Fruit fly (Drosophila melanogaster) whole organism, adult: Measurements from ENCODE around the gene Rox8.

Source experiments
- CG11617 ChIP-seq: fragments of 200-800 bp; sonication (Bioruptor generic); optimal IDR thresholded peaks from 2 replicates; lab custom pipeline; 2017; ENCODE audit warnings: mild to moderate bottlenecking, missing biosample characterization, missing genetic modification reagents, missing genetic modification characterization
- CG12768 ChIP-seq: fragments of 200-800 bp; sonication (Bioruptor generic); optimal IDR thresholded peaks from 2 replicates; lab custom pipeline; 2017; ENCODE audit warnings: missing biosample characterization, missing genetic modification characterization, mild to moderate bottlenecking, moderate library complexity, missing genetic modification reagents
- CG14711 ChIP-seq: fragments of 200-800 bp; sonication (Bioruptor generic); optimal IDR thresholded peaks from 2 replicates; lab custom pipeline; 2018; ENCODE audit warnings: missing biosample characterization, mild to moderate bottlenecking, missing genetic modification characterization, moderate library complexity
- CG1620 ChIP-seq: fragments of 200-800 bp; sonication (Bioruptor generic); optimal IDR thresholded peaks from 2 replicates; lab custom pipeline; 2016; ENCODE audit warnings: missing biosample characterization, missing genetic modification characterization
- CG33017 ChIP-seq: fragments of 200-800 bp; sonication (Bioruptor generic); optimal IDR thresholded peaks from 2 replicates; lab custom pipeline; 2018; ENCODE audit warnings: missing biosample characterization, mild to moderate bottlenecking, missing genetic modification characterization, moderate library complexity
- CG5204 ChIP-seq: fragments of 200-800 bp; sonication (Bioruptor generic); optimal IDR thresholded peaks from 2 replicates; lab custom pipeline; 2016; ENCODE audit warnings: missing biosample characterization, missing genetic modification characterization
- CG7045 ChIP-seq: fragments of 200-800 bp; sonication (Bioruptor generic); optimal IDR thresholded peaks from 2 replicates; lab custom pipeline; 2017; ENCODE audit warnings: missing biosample characterization, mild to moderate bottlenecking, missing genetic modification characterization
- CG7101 ChIP-seq: fragments of 200-800 bp; sonication (Bioruptor generic); optimal IDR thresholded peaks from 2 replicates; lab custom pipeline; 2018; ENCODE audit warnings: missing biosample characterization, mild to moderate bottlenecking, missing genetic modification characterization, moderate library complexity
- Clk ChIP-seq: fragments of 200-800 bp; sonication (Bioruptor generic); optimal IDR thresholded peaks from 2 replicates; lab custom pipeline; 2017; ENCODE audit warnings: missing biosample characterization, missing genetic modification characterization
- Crg-1 ChIP-seq: fragments of 200-800 bp; sonication (Bioruptor generic); optimal IDR thresholded peaks from 2 replicates; lab custom pipeline; 2016; ENCODE audit warnings: missing biosample characterization, missing genetic modification characterization
- Hr96 ChIP-seq: fragments of 200-800 bp; sonication (Bioruptor generic); optimal IDR thresholded peaks from 2 replicates; lab custom pipeline; 2016; ENCODE audit warnings: missing biosample characterization, missing genetic modification characterization
- Mnt ChIP-seq: fragments of 200-800 bp; sonication (Bioruptor generic); optimal IDR thresholded peaks from 2 replicates; lab custom pipeline; 2016; ENCODE audit warnings: missing biosample characterization, mild to moderate bottlenecking, missing genetic modification characterization
- bab1 ChIP-seq: fragments of 200-800 bp; sonication (Bioruptor generic); optimal IDR thresholded peaks from 3 replicates; lab custom pipeline; 2019; ENCODE audit warnings: missing biosample characterization, mild to moderate bottlenecking, missing genetic modification characterization, moderate library complexity
- cic ChIP-seq: fragments of 200-800 bp; sonication (Bioruptor generic); optimal IDR thresholded peaks from 2 replicates; lab custom pipeline; 2017; ENCODE audit warnings: missing biosample characterization, mild to moderate bottlenecking, missing genetic modification characterization, moderate library complexity
- cnc ChIP-seq, 2 experiments: fragments of >200 bp; optimal IDR thresholded peaks; 2 replicates each; lab custom pipeline; 2017
- kay ChIP-seq: fragments of 200-800 bp; sonication (Bioruptor generic); peaks from one replicate; lab custom pipeline; 2016; ENCODE audit warnings: missing biosample characterization, missing genetic modification characterization, borderline replicate concordance
- ovo ChIP-seq: fragments of 200-800 bp; sonication (Bioruptor generic); optimal IDR thresholded peaks from 2 replicates; lab custom pipeline; 2016; ENCODE audit warnings: missing biosample characterization, missing genetic modification characterization
- pad ChIP-seq: fragments of 200-800 bp; sonication (Bioruptor generic); optimal IDR thresholded peaks from 3 replicates; lab custom pipeline; 2017; ENCODE audit warnings: missing biosample characterization, missing genetic modification characterization, mild to moderate bottlenecking, moderate library complexity, missing genetic modification reagents
- tj ChIP-seq: fragments of 200-800 bp; sonication (Bioruptor generic); optimal IDR thresholded peaks from 3 replicates; lab custom pipeline; 2017; ENCODE audit warnings: missing biosample characterization, mild to moderate bottlenecking, missing genetic modification characterization, moderate library complexity
- toe ChIP-seq: fragments of 200-800 bp; sonication (Bioruptor generic); optimal IDR thresholded peaks from 2 replicates; lab custom pipeline; 2016; ENCODE audit warnings: missing biosample characterization, missing genetic modification characterization

Rox8 gene

DNA sequence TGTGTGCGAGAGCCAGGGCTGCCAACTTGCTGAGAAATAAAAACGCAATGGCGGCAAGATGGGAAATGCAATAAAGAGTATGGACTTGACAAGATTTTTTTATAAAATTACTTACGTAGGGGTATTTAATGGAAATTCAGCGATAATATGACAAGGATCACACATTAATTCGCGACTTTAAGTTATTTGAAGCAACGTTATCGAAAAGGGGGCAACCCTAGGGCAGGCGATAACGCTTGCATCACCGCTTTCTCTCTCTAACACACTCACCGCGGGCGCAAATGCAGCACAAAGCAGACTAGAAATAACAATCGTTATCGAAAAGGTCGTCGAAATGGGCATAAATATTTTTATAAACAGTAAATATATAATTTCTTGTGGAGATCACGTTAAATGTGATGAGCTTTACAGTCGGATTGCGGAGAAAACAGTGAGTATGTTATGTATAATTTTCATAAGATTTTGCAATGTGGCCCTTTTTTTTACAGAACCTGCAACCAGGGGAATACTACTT is at the start of gene Rox8:
Gene Rox8 (minus strand): TSS at position 268 of the 514 bp plus-strand sequence.
- peak; percentile 44 for TF ChIP-seq bab1
- TF ChIP-seq Mnt (GFP tag; lab: Kevin White, UChicago) = peak; percentile 80
- TF ChIP-seq CG14711 (tag; lab: Kevin White, UChicago) = peak; percentile 100
- TF ChIP-seq cnc (optimal IDR thresholded peaks at IDR 0.05; lab: Kevin White, UChicago) = no peak
- no peak for TF ChIP-seq ovo
- peak; percentile 39 for TF ChIP-seq CG33017
- TF ChIP-seq CG12768 (GFP tag; lab: Kevin White, UChicago) = peak; percentile 6
- peak; percentile 93 for TF ChIP-seq tj (GFP tag; lab: Kevin White, UChicago)
- peak; percentile 44 for TF ChIP-seq CG11617 (GFP tag; lab: Kevin White, UChicago)
- no peak for TF ChIP-seq Crg-1 (GFP tag; lab: Kevin White, UChicago)
- TF ChIP-seq cic (GFP tag; lab: Kevin White, UChicago) = peak; percentile 34
- peak; percentile 21 for TF ChIP-seq CG1620 (GFP tag; lab: Kevin White, UChicago)
- peak; percentile 60 for TF ChIP-seq CG7101 (tag; lab: Kevin White, UChicago)
- peak; percentile 59 for TF ChIP-seq CG7045 (GFP tag; lab: Kevin White, UChicago)
- no peak for TF ChIP-seq Hr96 (GFP tag; lab: Kevin White, UChicago)

DNA sequence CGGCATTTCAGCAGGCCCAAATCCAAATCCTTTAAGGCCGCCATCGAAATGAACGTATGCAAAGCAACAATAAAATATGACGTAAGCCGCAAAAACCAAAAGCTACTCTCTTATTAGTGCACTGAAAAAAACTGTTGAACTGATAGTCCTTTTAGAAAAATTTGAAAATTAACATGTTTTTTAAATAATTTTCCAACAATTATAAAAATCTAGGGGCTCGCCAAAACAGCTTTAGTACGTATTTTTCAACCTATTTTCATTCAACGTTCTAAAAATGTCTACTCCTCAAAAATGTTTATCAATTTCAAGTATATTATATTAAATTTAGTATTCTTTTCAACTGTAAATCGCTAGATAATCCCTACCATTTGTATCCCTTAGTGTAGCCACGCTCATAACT is 45.4 kb upstream of the Rox8 start:
- TF ChIP-seq toe (GFP tag; lab: Kevin White, UChicago) = no peak
- no peak for TF ChIP-seq CG7045 (GFP tag; lab: Kevin White, UChicago)
- no peak for TF ChIP-seq pad (GFP tag; lab: Kevin White, UChicago)
- no peak for TF ChIP-seq CG33017
- no peak for TF ChIP-seq tj (GFP tag; lab: Kevin White, UChicago)
- no peak for TF ChIP-seq ovo
- no peak for TF ChIP-seq CG1620 (GFP tag; lab: Kevin White, UChicago)
- no peak for TF ChIP-seq cnc (optimal IDR thresholded peaks at IDR 0.05; lab: Kevin White, UChicago)
- TF ChIP-seq CG12768 (GFP tag; lab: Kevin White, UChicago) = no peak
- TF ChIP-seq Hr96 (GFP tag; lab: Kevin White, UChicago) = no peak
- no peak for TF ChIP-seq cic (GFP tag; lab: Kevin White, UChicago)

DNA sequence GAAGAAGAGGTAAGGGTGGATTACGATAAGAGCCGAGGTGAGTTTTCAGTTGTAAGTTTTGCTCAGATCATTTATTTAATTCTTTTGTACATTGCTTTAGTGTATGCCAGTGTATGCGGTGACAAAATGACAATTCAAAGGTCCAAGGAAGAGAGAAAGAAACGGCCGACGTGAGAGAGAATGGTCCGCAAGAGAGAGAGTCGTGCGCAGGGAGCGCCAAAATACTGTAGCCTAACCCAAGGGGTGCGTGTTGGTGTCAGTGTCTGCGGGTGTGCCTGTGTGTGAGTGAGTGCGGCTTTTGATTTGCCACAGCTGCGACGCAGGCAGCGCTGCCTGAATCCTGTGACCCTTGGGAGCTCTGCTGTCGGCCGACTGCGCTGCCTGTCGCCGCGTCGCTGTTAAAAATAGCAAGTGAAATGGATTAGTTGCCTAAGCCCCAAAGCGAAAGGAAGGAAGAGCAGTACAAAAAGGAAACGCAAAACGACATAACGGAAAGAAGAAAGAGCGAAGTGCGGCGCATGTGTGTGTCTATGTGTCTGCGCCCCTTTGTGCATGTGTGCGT is 44.6 kb upstream of the Rox8 start:
- no peak for TF ChIP-seq CG5204 (GFP tag; lab: Kevin White, UChicago)
- no peak for TF ChIP-seq Crg-1 (GFP tag; lab: Kevin White, UChicago)

dm6 chr3R:24091653-24092052 is 43.6 kb upstream of the Rox8 start:
- TF ChIP-seq CG7101 (tag; lab: Kevin White, UChicago) = no peak
- no peak for TF ChIP-seq Crg-1 (GFP tag; lab: Kevin White, UChicago)
- TF ChIP-seq cic (GFP tag; lab: Kevin White, UChicago) = no peak
- no peak for TF ChIP-seq CG1620 (GFP tag; lab: Kevin White, UChicago)
- TF ChIP-seq CG7045 (GFP tag; lab: Kevin White, UChicago) = no peak
- TF ChIP-seq toe (GFP tag; lab: Kevin White, UChicago) = no peak
- no peak for TF ChIP-seq CG33017
- no peak for TF ChIP-seq Clk (GFP tag; lab: Kevin White, UChicago)
- no peak for TF ChIP-seq Hr96 (GFP tag; lab: Kevin White, UChicago)
- no peak for TF ChIP-seq CG11617 (GFP tag; lab: Kevin White, UChicago)
- no peak for TF ChIP-seq CG12768 (GFP tag; lab: Kevin White, UChicago)
- no peak for TF ChIP-seq CG14711 (tag; lab: Kevin White, UChicago)
- no peak for TF ChIP-seq cnc (optimal IDR thresholded peaks at IDR 0.05; lab: Kevin White, UChicago)
- TF ChIP-seq CG5204 (GFP tag; lab: Kevin White, UChicago) = no peak
- no peak for TF ChIP-seq bab1

- TF ChIP-seq Crg-1 (GFP tag; lab: Kevin White, UChicago) = no peak
- no peak for TF ChIP-seq kay (GFP tag; lab: Kevin White, UChicago)
- TF ChIP-seq bab1 = no peak
- TF ChIP-seq Hr96 (GFP tag; lab: Kevin White, UChicago) = no peak
- TF ChIP-seq CG5204 (GFP tag; lab: Kevin White, UChicago) = no peak
- no peak for TF ChIP-seq pad (GFP tag; lab: Kevin White, UChicago)
- TF ChIP-seq CG12768 (GFP tag; lab: Kevin White, UChicago) = no peak
- TF ChIP-seq tj (GFP tag; lab: Kevin White, UChicago) = no peak
- TF ChIP-seq CG7101 (tag; lab: Kevin White, UChicago) = no peak
- no peak for TF ChIP-seq cic (GFP tag; lab: Kevin White, UChicago)
- TF ChIP-seq CG7045 (GFP tag; lab: Kevin White, UChicago) = no peak
- TF ChIP-seq Mnt (GFP tag; lab: Kevin White, UChicago) = no peak
- TF ChIP-seq Clk (GFP tag; lab: Kevin White, UChicago) = no peak
- no peak for TF ChIP-seq cnc (optimal IDR thresholded peaks at IDR 0.05; lab: Kevin White, UChicago)
- TF ChIP-seq CG1620 (GFP tag; lab: Kevin White, UChicago) = no peak
- TF ChIP-seq toe (GFP tag; lab: Kevin White, UChicago) = no peak
- no peak for TF ChIP-seq CG14711 (tag; lab: Kevin White, UChicago)
These were observed 42.1 kb upstream of the Rox8 start for dm6 chr3R:24090143-24090542.

dm6 chr3R:24084975-24085374 is 36.9 kb upstream of the Rox8 start:
- TF ChIP-seq pad (GFP tag; lab: Kevin White, UChicago) = no peak
- peak; percentile 89 for TF ChIP-seq cic (GFP tag; lab: Kevin White, UChicago)
- no peak for TF ChIP-seq Crg-1 (GFP tag; lab: Kevin White, UChicago)
- peak; percentile 83 for TF ChIP-seq kay (GFP tag; lab: Kevin White, UChicago)
